Worm (Caenorhabditis elegans) whole organism, L4 larva: ENCODE data around the gene skat-1.

Experiments
- F10B5.3 ChIP-seq: sonication (generic microtip); optimal IDR thresholded peaks from 2 replicates; lab custom pipeline; 2016; ENCODE audit warnings: mild to moderate bottlenecking, missing genetic modification characterization, missing compliant biosample characterization
- F37D6.2 ChIP-seq: sonication (generic microtip); optimal IDR thresholded peaks from 2 replicates; lab custom pipeline; 2016; ENCODE audit warnings: mild to moderate bottlenecking, missing genetic modification characterization, missing compliant biosample characterization
- Y75B8A.6 ChIP-seq: fragments of 200-800 bp; sonication (Bioruptor generic); IDR thresholded peaks from 2 replicates; pipeline ENCODE4 v1.3.6; 2022; ENCODE audit warnings: missing genetic modification reagents, missing genetic modification characterization, missing compliant biosample characterization
- aha-1 ChIP-seq: fragments of 150-350 bp; peaks from one replicate; lab custom pipeline; 2014; ENCODE audit warnings: missing biosample characterization, missing genetic modification characterization
- arid-1 ChIP-seq: fragments of 200-800 bp; sonication (Bioruptor generic); conservative IDR thresholded peaks from 2 replicates; pipeline ENCODE4 v1.3.6; 2022; ENCODE audit warnings: missing genetic modification reagents, missing genetic modification characterization, missing compliant biosample characterization
- ceh-20 ChIP-seq: fragments of 200-800 bp; sonication (Bioruptor generic); IDR thresholded peaks from 2 replicates; pipeline ENCODE4 v1.3.6; 2022; ENCODE audit warnings: missing genetic modification reagents, missing genetic modification characterization, missing compliant biosample characterization
- ceh-44 ChIP-seq: fragments of 200-800 bp; sonication (Bioruptor generic); IDR thresholded peaks from 2 replicates; pipeline ENCODE4 v1.3.6; 2022; ENCODE audit warnings: missing genetic modification reagents, missing genetic modification characterization, missing compliant biosample characterization
- ceh-62 ChIP-seq: sonication (generic microtip); optimal IDR thresholded peaks from 2 replicates; lab custom pipeline; 2017; ENCODE audit warnings: missing biosample characterization, missing genetic modification characterization
- ces-1 ChIP-seq: fragments of 150-350 bp; sonication (generic microtip); optimal IDR thresholded peaks from 4 replicates; lab custom pipeline; 2014; ENCODE audit warnings: missing biosample characterization, missing genetic modification reagents, missing genetic modification characterization
- ctbp-1 ChIP-seq: fragments of 200-800 bp; sonication (Bioruptor generic); IDR thresholded peaks from 2 replicates; pipeline ENCODE4 v1.3.6; 2022; ENCODE audit warnings: missing genetic modification reagents, missing genetic modification characterization, missing compliant biosample characterization
- dmd-6 ChIP-seq: fragments of 200-800 bp; sonication (Bioruptor generic); IDR thresholded peaks from 2 replicates; pipeline ENCODE4 v1.3.6; 2022; ENCODE audit warnings: missing genetic modification reagents, missing genetic modification characterization, missing compliant biosample characterization
- dve-1 ChIP-seq: sonication (generic microtip); optimal IDR thresholded peaks from 2 replicates; lab custom pipeline; 2017; ENCODE audit warnings: antibody characterized with exemption, mild to moderate bottlenecking, missing genetic modification characterization, missing compliant biosample characterization; ENCODE audit not compliant: insufficient read depth
- egl-27 ChIP-seq: sonication (generic microtip); optimal IDR thresholded peaks from 3 replicates; lab custom pipeline; 2017; ENCODE audit warnings: missing biosample characterization, missing genetic modification reagents, missing genetic modification characterization
- fkh-10 ChIP-seq: fragments of 150-350 bp; optimal IDR thresholded peaks from 2 replicates; lab custom pipeline; 2014; ENCODE audit warnings: missing biosample characterization, missing genetic modification reagents, missing genetic modification characterization
- hif-1 ChIP-seq, 2 experiments: sonication (generic microtip); optimal IDR thresholded peaks; 2 replicates each; lab custom pipeline; 2016 to 2017; ENCODE audit warnings: missing compliant biosample characterization in 2 of 2, missing genetic modification characterization in 2 of 2, missing genetic modification reagents in 2 of 2, missing genotype in 2 of 2, mild to moderate bottlenecking in 1 of 2
- hlh-11 ChIP-seq: fragments of 200-800 bp; sonication (Bioruptor generic); optimal IDR thresholded peaks from 2 replicates; lab custom pipeline; 2018; ENCODE audit warnings: mild to moderate bottlenecking, missing genetic modification characterization, missing compliant biosample characterization
- hlh-30 ChIP-seq: sonication (generic microtip); optimal IDR thresholded peaks from 2 replicates; lab custom pipeline; 2017; ENCODE audit warnings: antibody characterized with exemption, mild to moderate bottlenecking, missing genetic modification characterization, missing compliant biosample characterization; ENCODE audit not compliant: insufficient read depth
- hmg-1.1 ChIP-seq: fragments of 200-800 bp; sonication (Bioruptor generic); IDR thresholded peaks from 2 replicates; pipeline ENCODE4 v1.3.6; 2022; ENCODE audit warnings: missing genetic modification reagents, missing genetic modification characterization, missing compliant biosample characterization
- lin-13 ChIP-seq: fragments of 150-350 bp; optimal IDR thresholded peaks from 2 replicates; lab custom pipeline; 2014; ENCODE audit warnings: missing biosample characterization, missing genetic modification reagents, missing genetic modification characterization
- lin-15B ChIP-seq: fragments of 150-350 bp; sonication (generic microtip); optimal IDR thresholded peaks from 3 replicates; lab custom pipeline; 2014; ENCODE audit warnings: missing biosample characterization, missing genetic modification characterization
- lin-38 ChIP-seq: fragments of 200-800 bp; sonication (Bioruptor generic); IDR thresholded peaks from 2 replicates; pipeline ENCODE4 v1.3.6; 2022; ENCODE audit warnings: missing genetic modification reagents, missing genetic modification characterization, missing compliant biosample characterization
- lsy-2 ChIP-seq, 2 experiments: fragments of 150-350 bp in 1 of 2; sonication (generic microtip) in 1 of 2; optimal IDR thresholded peaks; 2 replicates each; lab custom pipeline; 2014 to 2017; ENCODE audit warnings: missing biosample characterization in 2 of 2, missing genetic modification characterization in 2 of 2
- madf-5 ChIP-seq, 2 experiments: fragments of 200-800 bp; sonication (Bioruptor generic); IDR thresholded peaks; 2 replicates each; pipeline ENCODE4 v1.3.6; 2022; ENCODE audit warnings: missing compliant biosample characterization in 2 of 2, missing genetic modification characterization in 2 of 2
- mdl-1 ChIP-seq, 2 experiments: fragments of 150-350 bp in 1 of 2; sonication (generic microtip) in 1 of 2; optimal IDR thresholded peaks; 2 replicates each; lab custom pipeline; 2014 to 2017; ENCODE audit warnings: missing biosample characterization in 2 of 2, missing genetic modification characterization in 2 of 2
- mep-1 ChIP-seq: fragments of 150-350 bp; sonication (generic microtip); optimal IDR thresholded peaks from 3 replicates; lab custom pipeline; 2014; ENCODE audit warnings: missing biosample characterization, missing genetic modification characterization
- mxl-3 ChIP-seq: fragments of 200-800 bp; sonication (Bioruptor generic); optimal IDR thresholded peaks from 2 replicates; lab custom pipeline; 2018; ENCODE audit warnings: mild to moderate bottlenecking, missing genetic modification characterization, missing compliant biosample characterization
- nhr-10 ChIP-seq: fragments of 150-350 bp; optimal IDR thresholded peaks from 2 replicates; lab custom pipeline; 2014; ENCODE audit warnings: missing biosample characterization, missing genetic modification characterization
- nhr-111 ChIP-seq: fragments of 200-800 bp; sonication (Bioruptor generic); optimal IDR thresholded peaks from 2 replicates; lab custom pipeline; 2018; ENCODE audit warnings: mild to moderate bottlenecking, missing genetic modification characterization, missing compliant biosample characterization
- nhr-28 ChIP-seq: fragments of 150-350 bp; optimal IDR thresholded peaks from 2 replicates; lab custom pipeline; 2014; ENCODE audit warnings: missing biosample characterization, missing genetic modification characterization
- nhr-41 ChIP-seq: fragments of 200-800 bp; sonication (Bioruptor generic); IDR thresholded peaks from 2 replicates; pipeline ENCODE4 v1.3.6; 2022; ENCODE audit warnings: missing genetic modification reagents, missing genetic modification characterization, missing compliant biosample characterization
- nhr-42 ChIP-seq: fragments of 200-800 bp; sonication (Bioruptor generic); IDR thresholded peaks from 2 replicates; pipeline ENCODE4 v1.3.6; 2022; ENCODE audit warnings: missing genetic modification characterization, missing compliant biosample characterization
- nhr-48 ChIP-seq: sonication (generic microtip); optimal IDR thresholded peaks from 2 replicates; lab custom pipeline; 2016; ENCODE audit warnings: mild to moderate bottlenecking, missing genetic modification characterization, missing compliant biosample characterization
- nhr-77 ChIP-seq: fragments of 150-350 bp; optimal IDR thresholded peaks from 2 replicates; lab custom pipeline; 2014; ENCODE audit warnings: missing biosample characterization, missing genetic modification characterization
- pqm-1 ChIP-seq: sonication (generic microtip); optimal IDR thresholded peaks from 2 replicates; lab custom pipeline; 2017; ENCODE audit warnings: missing biosample characterization, missing genetic modification characterization
- saeg-2 ChIP-seq: fragments of 200-800 bp; sonication (Bioruptor generic); IDR thresholded peaks from 2 replicates; pipeline ENCODE4 v1.3.6; 2022; ENCODE audit warnings: missing genetic modification reagents, missing genetic modification characterization, missing compliant biosample characterization
- sdz-12 ChIP-seq: fragments of 200-800 bp; sonication (Bioruptor generic); optimal IDR thresholded peaks from 2 replicates; lab custom pipeline; 2018; ENCODE audit warnings: mild to moderate bottlenecking, missing genetic modification characterization, missing compliant biosample characterization
- snpc-1.2 ChIP-seq: fragments of 200-800 bp; sonication (Bioruptor generic); IDR thresholded peaks from 2 replicates; pipeline ENCODE4 v1.3.6; 2022; ENCODE audit warnings: missing genetic modification reagents, missing genetic modification characterization, missing compliant biosample characterization
- spr-1 ChIP-seq: sonication (generic microtip); optimal IDR thresholded peaks from 2 replicates; lab custom pipeline; 2016; ENCODE audit warnings: mild to moderate bottlenecking, missing genetic modification characterization, missing compliant biosample characterization
- spr-3 ChIP-seq: fragments of 200-800 bp; sonication (Bioruptor generic); optimal IDR thresholded peaks from 2 replicates; lab custom pipeline; 2018; ENCODE audit warnings: mild to moderate bottlenecking, missing genetic modification characterization, missing compliant biosample characterization
- unc-62 ChIP-seq, 3 experiments: fragments of 150-350 bp in 1 of 3; sonication (generic microtip); optimal IDR thresholded peaks in 2 of 3; peaks in 1 of 3; 1 replicate in 1 of 3; 2 replicates in 2 of 3; lab custom pipeline; 2014 to 2017; ENCODE audit warnings: missing biosample characterization in 3 of 3, missing genetic modification characterization in 3 of 3, missing genetic modification reagents in 3 of 3, missing genotype in 1 of 3
- zip-11 ChIP-seq: fragments of 200-800 bp; sonication (Bioruptor generic); IDR thresholded peaks from 2 replicates; pipeline ENCODE4 v1.3.6; 2022; ENCODE audit warnings: missing genetic modification characterization, missing compliant biosample characterization
- ztf-11 ChIP-seq: fragments of 150-350 bp; optimal IDR thresholded peaks from 2 replicates; lab custom pipeline; 2014; ENCODE audit warnings: missing biosample characterization, missing genetic modification characterization
- ztf-7 ChIP-seq: fragments of 150-350 bp; optimal IDR thresholded peaks from 2 replicates; lab custom pipeline; 2014; ENCODE audit warnings: missing biosample characterization, missing genetic modification characterization

skat-1 gene

ce11 chrIII:8986872-8987271 is 9.7 kb downstream of the skat-1 start (continued):
- TF ChIP-seq lin-13 (no peak), spr-1 (no peak), ztf-11 (tag; lab: Kevin White, UChicago) (no peak), mxl-3 (GFP tag; lab: Kevin White, UChicago) (peak; percentile 78), lsy-2 (tag; optimal IDR thresholded peaks at IDR 0.05; lab: Kevin White, UChicago) (peak; percentile 14 to 54), saeg-2 (GFP tag; lab: Robert Waterston, UW) (no peak), nhr-41 (GFP tag; lab: Robert Waterston, UW) (no peak)

- peak; percentile 39 for TF ChIP-seq dve-1 (tag; lab: Kevin White, UChicago)
- peak; percentile 76 for TF ChIP-seq hlh-30 (tag; lab: Kevin White, UChicago)
- no peak for TF ChIP-seq snpc-1.2 (GFP tag; lab: Robert Waterston, UW)
- peak; percentile 27; the same call in 1 of the 2 replicates for TF ChIP-seq dmd-6
- TF ChIP-seq pqm-1 (tag; lab: Kevin White, UChicago): peak; percentile 50
- no peak for TF ChIP-seq aha-1
- peak; percentile 69 for TF ChIP-seq nhr-28 (tag; lab: Kevin White, UChicago)
- TF ChIP-seq mxl-3 (GFP tag; lab: Kevin White, UChicago): peak; percentile 3
- peak in 1 of 2 experiments; percentile 61 for TF ChIP-seq mdl-1 (tag; optimal IDR thresholded peaks at IDR 0.05; lab: Kevin White, UChicago)
- TF ChIP-seq hlh-11: peak; percentile 75
- peak in 1 of 2 experiments; percentile 20 for TF ChIP-seq lsy-2 (tag; optimal IDR thresholded peaks at IDR 0.05; lab: Kevin White, UChicago)
- no peak for TF ChIP-seq Y75B8A.6 (GFP tag; lab: Robert Waterston, UW)
- peak; percentile 22 for TF ChIP-seq nhr-48 (tag; lab: Kevin White, UChicago)
- peak in 1 of 2 experiments; percentile 86 for TF ChIP-seq unc-62 (GFP tag; optimal IDR thresholded peaks at IDR 0.05 in 1 of 2; lab: Kevin White, UChicago)
- TF ChIP-seq unc-62 (tag; optimal IDR thresholded peaks at IDR 0.05; lab: Kevin White, UChicago): no peak
Measured at ce11 chrIII:8985965-8986364, 10.6 kb downstream of the skat-1 start.

ce11 chrIII:8985461-8985860 is 11.1 kb downstream of the skat-1 start:
- TF ChIP-seq dve-1 (tag; lab: Kevin White, UChicago) (no peak), arid-1 (GFP tag; lab: Robert Waterston, UW) (no peak), nhr-42 (no peak), ceh-44 (GFP tag; lab: Robert Waterston, UW) (no peak), F10B5.3 (tag; lab: Kevin White, UChicago) (no peak), nhr-10 (tag; lab: Kevin White, UChicago) (no peak), lsy-2 (tag; optimal IDR thresholded peaks at IDR 0.05; lab: Kevin White, UChicago) (no peak), egl-27 (no peak), sdz-12 (GFP tag; lab: Kevin White, UChicago) (no peak)

ce11 chrIII:8984960-8985359 is 11.6 kb downstream of the skat-1 start:
- TF ChIP-seq ces-1 (GFP tag; lab: Kevin White, UChicago) (peak; percentile 15), nhr-111 (GFP tag; lab: Kevin White, UChicago) (no peak), lin-38 (GFP tag; lab: Robert Waterston, UW) (peak; percentile 15; the same call in 1 of the 2 replicates), ztf-7 (tag; lab: Kevin White, UChicago) (no peak), pqm-1 (tag; lab: Kevin White, UChicago) (no peak), lsy-2 (tag; optimal IDR thresholded peaks at IDR 0.05; lab: Kevin White, UChicago) (peak; percentile 35 to 83), dve-1 (tag; lab: Kevin White, UChicago) (peak; percentile 34), ceh-20 (GFP tag; lab: Robert Waterston, UW) (0 out of 2 replicates have a peak, but pooled peaks have one; percentile 48), hlh-30 (tag; lab: Kevin White, UChicago) (peak; percentile 59), fkh-10 (GFP tag; lab: Kevin White, UChicago) (peak; percentile 76), nhr-77 (tag; lab: Kevin White, UChicago) (peak; percentile 19), spr-3 (GFP tag; lab: Kevin White, UChicago) (no peak), F10B5.3 (tag; lab: Kevin White, UChicago) (no peak), ceh-62 (tag; lab: Kevin White, UChicago) (no peak), lin-15B (tag; lab: Kevin White, UChicago) (no peak), madf-5 (GFP tag; IDR thresholded peaks at IDR 0.05; lab: Robert Waterston, UW) (no peak), hif-1 (tag; optimal IDR thresholded peaks at IDR 0.05; lab: Kevin White, UChicago) (peak in 1 of 2 experiments; percentile 76), mdl-1 (tag; optimal IDR thresholded peaks at IDR 0.05; lab: Kevin White, UChicago) (peak in 1 of 2 experiments; percentile 49), hlh-11 (peak; percentile 83), mep-1 (tag; lab: Kevin White, UChicago) (peak; percentile 70), aha-1 (peak; percentile 98), ctbp-1 (GFP tag; lab: Robert Waterston, UW) (peak; percentile 64; the same call in 1 of the 2 replicates), snpc-1.2 (GFP tag; lab: Robert Waterston, UW) (no peak), hmg-1.1 (peak; percentile 62), zip-11 (no peak), nhr-28 (tag; lab: Kevin White, UChicago) (peak; percentile 46), dmd-6 (peak; percentile 72), F37D6.2 (tag; lab: Kevin White, UChicago) (peak; percentile 1)
